Worm (Caenorhabditis elegans) whole organism, L2 larva: Measurements from ENCODE around the gene F26G1.10.

Experiments
- C34F6.9 ChIP-seq: fragments of 150-350 bp; optimal IDR thresholded peaks from 2 replicates; lab custom pipeline; 2014; ENCODE audit warnings: missing biosample characterization, missing genetic modification characterization
- Y55F3AM.14 ChIP-seq: fragments of 200-800 bp; sonication (Bioruptor generic); optimal IDR thresholded peaks from 2 replicates; lab custom pipeline; 2018; ENCODE audit warnings: mild to moderate bottlenecking, missing genetic modification characterization, missing compliant biosample characterization
- alr-1 ChIP-seq: fragments of 150-350 bp; optimal IDR thresholded peaks from 2 replicates; lab custom pipeline; 2014; ENCODE audit warnings: missing biosample characterization, missing genetic modification characterization
- aly-2 ChIP-seq: fragments of 150-350 bp; optimal IDR thresholded peaks from 2 replicates; lab custom pipeline; 2014; ENCODE audit warnings: missing biosample characterization, missing genetic modification characterization
- blmp-1 ChIP-seq: sonication (generic microtip); optimal IDR thresholded peaks from 2 replicates; lab custom pipeline; 2017; ENCODE audit warnings: missing genetic modification characterization, mild to moderate bottlenecking, missing compliant biosample characterization, antibody characterized with exemption, moderate library complexity; ENCODE audit not compliant: insufficient read depth
- ceh-16 ChIP-seq: fragments of 150-350 bp; optimal IDR thresholded peaks from 2 replicates; lab custom pipeline; 2014; ENCODE audit warnings: missing biosample characterization, missing genetic modification characterization
- ceh-82 ChIP-seq: fragments of 150-350 bp; optimal IDR thresholded peaks from 2 replicates; lab custom pipeline; 2014; ENCODE audit warnings: missing biosample characterization, missing genetic modification characterization
- crh-2 ChIP-seq: sonication (generic microtip); optimal IDR thresholded peaks from 2 replicates; lab custom pipeline; 2017; ENCODE audit warnings: missing biosample characterization, missing genetic modification characterization
- egl-27 ChIP-seq: sonication (generic microtip); optimal IDR thresholded peaks from 3 replicates; lab custom pipeline; 2017; ENCODE audit warnings: missing biosample characterization, missing genetic modification reagents, missing genetic modification characterization
- elt-1 ChIP-seq: fragments of 150-350 bp; optimal IDR thresholded peaks from 2 replicates; lab custom pipeline; 2014; ENCODE audit warnings: missing biosample characterization, missing genetic modification characterization
- elt-3 ChIP-seq: sonication (generic microtip); optimal IDR thresholded peaks from 2 replicates; lab custom pipeline; 2017; ENCODE audit warnings: missing biosample characterization, missing genetic modification characterization
- lin-11 ChIP-seq: fragments of 150-350 bp; sonication (generic microtip); optimal IDR thresholded peaks from 2 replicates; lab custom pipeline; 2014; ENCODE audit warnings: missing biosample characterization, missing genetic modification characterization, inconsistent platforms, mixed read lengths
- lin-13 ChIP-seq: fragments of 150-350 bp; optimal IDR thresholded peaks from 2 replicates; lab custom pipeline; 2014; ENCODE audit warnings: missing biosample characterization, missing genetic modification reagents, missing genetic modification characterization
- lin-39 ChIP-seq: fragments of 150-350 bp; optimal IDR thresholded peaks from 2 replicates; lab custom pipeline; 2014; ENCODE audit warnings: missing biosample characterization, missing genetic modification reagents, missing genetic modification characterization
- lsy-2 ChIP-seq, 2 experiments: fragments of 150-350 bp in 1 of 2; sonication (generic microtip) in 1 of 2; optimal IDR thresholded peaks; 2 replicates each; lab custom pipeline; 2014 to 2017; ENCODE audit warnings: missing biosample characterization in 2 of 2, missing genetic modification characterization in 2 of 2
- mab-5 ChIP-seq: fragments of 150-350 bp; optimal IDR thresholded peaks from 2 replicates; lab custom pipeline; 2014; ENCODE audit warnings: missing biosample characterization, missing genetic modification characterization
- mbf-1 ChIP-seq: sonication (generic microtip); optimal IDR thresholded peaks from 2 replicates; lab custom pipeline; 2017; ENCODE audit warnings: missing biosample characterization, missing genetic modification characterization
- mdl-1 ChIP-seq, 2 experiments: fragments of 150-350 bp in 1 of 2; sonication (generic microtip) in 1 of 2; optimal IDR thresholded peaks; 2 replicates each; lab custom pipeline; 2017; ENCODE audit warnings: missing biosample characterization in 2 of 2, missing genetic modification characterization in 2 of 2
- nhr-11 ChIP-seq: fragments of 150-350 bp; optimal IDR thresholded peaks from 2 replicates; lab custom pipeline; 2014; ENCODE audit warnings: missing biosample characterization, missing genetic modification characterization
- nhr-12 ChIP-seq: fragments of 150-350 bp; optimal IDR thresholded peaks from 2 replicates; lab custom pipeline; 2014; ENCODE audit warnings: missing biosample characterization, missing genetic modification characterization
- nhr-129 ChIP-seq: fragments of 150-350 bp; optimal IDR thresholded peaks from 2 replicates; lab custom pipeline; 2014; ENCODE audit warnings: missing biosample characterization, missing genetic modification characterization
- nhr-237 ChIP-seq: fragments of 150-350 bp; optimal IDR thresholded peaks from 2 replicates; lab custom pipeline; 2014; ENCODE audit warnings: missing biosample characterization, missing genetic modification characterization
- nhr-25 ChIP-seq: fragments of 150-350 bp; sonication (generic microtip); optimal IDR thresholded peaks from 3 replicates; lab custom pipeline; 2014; ENCODE audit warnings: missing biosample characterization, missing genetic modification characterization
- nhr-6 ChIP-seq: fragments of 150-350 bp; optimal IDR thresholded peaks from 2 replicates; lab custom pipeline; 2014; ENCODE audit warnings: missing biosample characterization, missing genetic modification characterization
- nhr-77 ChIP-seq: fragments of 150-350 bp; optimal IDR thresholded peaks from 2 replicates; lab custom pipeline; 2014; ENCODE audit warnings: missing biosample characterization, missing genetic modification characterization
- peb-1 ChIP-seq: fragments of 150-350 bp; optimal IDR thresholded peaks from 2 replicates; lab custom pipeline; 2014; ENCODE audit warnings: missing biosample characterization, missing genetic modification characterization
- sem-4 ChIP-seq: fragments of 150-350 bp; optimal IDR thresholded peaks from 2 replicates; lab custom pipeline; 2014; ENCODE audit warnings: missing biosample characterization, missing genetic modification reagents, missing genetic modification characterization
- skn-1 ChIP-seq: sonication (generic microtip); optimal IDR thresholded peaks from 2 replicates; lab custom pipeline; 2017; ENCODE audit warnings: missing biosample characterization, missing genetic modification characterization
- sma-3 ChIP-seq: sonication (generic microtip); optimal IDR thresholded peaks from 2 replicates; lab custom pipeline; 2016; ENCODE audit warnings: missing genetic modification reagents, missing genetic modification characterization, missing compliant biosample characterization
- sma-9 ChIP-seq, 2 experiments: fragments of 150-350 bp in 1 of 2; sonication (generic microtip) in 1 of 2; optimal IDR thresholded peaks; 2 replicates each; lab custom pipeline; 2014 to 2016; ENCODE audit warnings: missing genetic modification characterization in 2 of 2, mild to moderate bottlenecking in 1 of 2, missing biosample characterization in 1 of 2, missing compliant biosample characterization in 1 of 2, missing genetic modification reagents in 1 of 2, moderate library complexity in 1 of 2
- snpc-4 ChIP-seq: fragments of 150-350 bp; optimal IDR thresholded peaks from 2 replicates; lab custom pipeline; 2014; ENCODE audit warnings: missing biosample characterization, missing genetic modification characterization
- unc-39 ChIP-seq: fragments of 150-350 bp; optimal IDR thresholded peaks from 2 replicates; lab custom pipeline; 2014; ENCODE audit warnings: missing biosample characterization, missing genetic modification characterization
- unc-55 ChIP-seq: fragments of 150-350 bp; sonication (generic microtip); optimal IDR thresholded peaks from 3 replicates; lab custom pipeline; 2014; ENCODE audit warnings: missing biosample characterization, missing genetic modification reagents, missing genetic modification characterization
- unc-62 ChIP-seq: fragments of 150-350 bp; optimal IDR thresholded peaks from 2 replicates; lab custom pipeline; 2014; ENCODE audit warnings: missing biosample characterization, missing genetic modification reagents, missing genetic modification characterization
- zag-1 ChIP-seq: fragments of 150-350 bp; optimal IDR thresholded peaks from 2 replicates; lab custom pipeline; 2014; ENCODE audit warnings: missing biosample characterization, missing genetic modification characterization
- ztf-1 ChIP-seq: fragments of 200-800 bp; sonication (Bioruptor generic); conservative IDR thresholded peaks from 2 replicates; pipeline ENCODE4 v1.3.6; 2022; ENCODE audit warnings: missing genetic modification characterization, missing compliant biosample characterization
- ztf-11 ChIP-seq: sonication (generic microtip); optimal IDR thresholded peaks from 2 replicates; lab custom pipeline; 2017; ENCODE audit warnings: missing biosample characterization, missing genetic modification characterization
- ztf-4 ChIP-seq: fragments of 150-350 bp; optimal IDR thresholded peaks from 2 replicates; lab custom pipeline; 2014; ENCODE audit warnings: missing biosample characterization, missing genetic modification characterization

Gene F26G1.10

DNA sequence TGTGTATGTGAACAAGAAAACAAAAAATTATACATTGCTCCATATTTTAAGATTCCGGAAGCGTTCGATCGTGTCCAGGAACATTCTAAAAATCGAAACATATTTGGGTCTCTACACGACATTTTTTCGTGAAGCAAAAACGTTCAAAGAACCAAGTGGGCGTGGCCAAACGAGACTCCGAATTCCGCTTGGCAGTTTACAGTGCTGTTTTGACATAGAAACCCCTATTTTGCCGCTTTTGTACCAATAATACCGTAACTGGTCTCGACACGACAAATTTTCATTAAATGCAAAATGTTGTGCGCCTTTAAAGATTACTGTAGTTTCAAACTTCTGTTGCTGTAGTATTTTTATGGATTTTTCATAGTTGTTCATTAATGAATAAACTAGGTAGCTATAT, 18.5 kb upstream of the F26G1.10 start:
- no peak for TF ChIP-seq nhr-25 (tag; lab: Kevin White, UChicago)
- no peak for TF ChIP-seq unc-62 (GFP tag; lab: Kevin White, UChicago)
- no peak for TF ChIP-seq ztf-11
- no peak for TF ChIP-seq elt-1 (tag; lab: Kevin White, UChicago)
- TF ChIP-seq ceh-82, result no peak
- no peak for TF ChIP-seq alr-1 (tag; lab: Kevin White, UChicago)
- TF ChIP-seq lin-11 (tag; lab: Kevin White, UChicago), result no peak
- TF ChIP-seq, all 48 proteins: peak for 0

DNA sequence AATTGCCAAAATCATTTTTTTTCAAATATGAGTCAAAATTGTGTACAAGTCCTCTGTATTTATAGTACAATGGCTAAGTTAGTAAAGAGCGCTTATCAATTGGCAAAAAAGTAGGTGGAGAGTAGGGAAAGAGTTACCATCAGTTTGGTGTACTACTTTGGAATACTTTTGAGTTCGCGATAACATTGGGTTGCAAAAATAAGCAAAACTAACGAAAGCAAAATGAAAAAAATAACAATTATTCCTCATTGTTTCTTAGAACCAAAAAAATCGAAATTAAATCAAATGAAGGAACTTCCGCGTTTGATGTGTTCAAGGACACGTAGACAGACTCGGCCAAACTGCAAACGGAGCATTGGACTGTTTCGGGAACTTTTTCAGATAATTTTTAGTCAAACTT, 17.4 kb upstream of the F26G1.10 start, which contains the start of gene C27D9.2:
C27D9.2 (minus strand) TSS at position 101 of the 400 bp plus-strand sequence.
- no peak for TF ChIP-seq nhr-25 (tag; lab: Kevin White, UChicago)
- TF ChIP-seq ztf-1 (GFP tag; lab: Robert Waterston, UW), result no peak
- TF ChIP-seq zag-1 (tag; lab: Kevin White, UChicago), result no peak
- no peak for TF ChIP-seq ztf-4 (tag; lab: Kevin White, UChicago)
- TF ChIP-seq lin-13 (GFP tag; lab: Kevin White, UChicago), result no peak
- TF ChIP-seq nhr-12 (tag; lab: Kevin White, UChicago), result no peak
- no peak for TF ChIP-seq sma-9 (GFP tag; optimal IDR thresholded peaks at IDR 0.05; lab: Kevin White, UChicago)
- TF ChIP-seq sma-9 (tag; optimal IDR thresholded peaks at IDR 0.05; lab: Kevin White, UChicago), result no peak
- no peak for TF ChIP-seq peb-1 (tag; lab: Kevin White, UChicago)
- TF ChIP-seq sem-4 (tag; lab: Kevin White, UChicago), result no peak
- no peak for TF ChIP-seq alr-1 (tag; lab: Kevin White, UChicago)

DNA sequence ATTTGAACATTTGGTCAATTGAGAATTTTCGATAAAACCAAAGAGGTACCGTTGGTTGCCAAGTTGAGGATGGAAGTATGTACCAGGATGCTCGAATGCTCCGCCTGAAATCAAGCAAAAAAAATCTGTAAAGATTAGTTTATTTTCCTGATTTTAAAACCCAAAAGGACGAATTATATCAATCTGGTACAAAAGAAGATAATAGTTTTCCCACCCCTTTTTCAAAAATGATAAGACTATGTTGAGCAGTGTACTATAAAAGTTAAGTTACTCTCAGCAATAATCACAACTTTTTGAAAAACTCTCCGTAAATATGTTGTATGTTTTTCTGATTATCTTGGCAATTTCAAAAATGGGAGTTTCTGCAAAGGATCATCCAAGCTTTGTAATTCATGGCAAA, 15.7 kb upstream of the F26G1.10 start, which contains the start of gene F26G1.3:
F26G1.3 (plus strand) TSS at position 301 of the 400 bp plus-strand sequence.
- TF ChIP-seq sma-3 (GFP tag; lab: Kevin White, UChicago), result no peak
- TF ChIP-seq skn-1 (tag; lab: Kevin White, UChicago), result no peak
- no peak for TF ChIP-seq elt-3 (tag; lab: Kevin White, UChicago)
- no peak for TF ChIP-seq unc-55 (GFP tag; lab: Kevin White, UChicago)
- no peak for TF ChIP-seq Y55F3AM.14
- TF ChIP-seq C34F6.9 (tag; lab: Kevin White, UChicago), result no peak
- TF ChIP-seq nhr-129 (tag; lab: Kevin White, UChicago), result no peak
- TF ChIP-seq zag-1 (tag; lab: Kevin White, UChicago), result no peak
- TF ChIP-seq mdl-1 (tag; optimal IDR thresholded peaks at IDR 0.05; lab: Kevin White, UChicago), result no peak
- TF ChIP-seq nhr-11 (tag; lab: Kevin White, UChicago), result no peak
- no peak for TF ChIP-seq nhr-237
- TF ChIP-seq sem-4 (tag; lab: Kevin White, UChicago), result no peak
- TF ChIP-seq snpc-4 (tag; lab: Kevin White, UChicago), result no peak
- TF ChIP-seq blmp-1 (tag; lab: Kevin White, UChicago), result no peak
- no peak for TF ChIP-seq lsy-2 (tag; optimal IDR thresholded peaks at IDR 0.05; lab: Kevin White, UChicago)

DNA sequence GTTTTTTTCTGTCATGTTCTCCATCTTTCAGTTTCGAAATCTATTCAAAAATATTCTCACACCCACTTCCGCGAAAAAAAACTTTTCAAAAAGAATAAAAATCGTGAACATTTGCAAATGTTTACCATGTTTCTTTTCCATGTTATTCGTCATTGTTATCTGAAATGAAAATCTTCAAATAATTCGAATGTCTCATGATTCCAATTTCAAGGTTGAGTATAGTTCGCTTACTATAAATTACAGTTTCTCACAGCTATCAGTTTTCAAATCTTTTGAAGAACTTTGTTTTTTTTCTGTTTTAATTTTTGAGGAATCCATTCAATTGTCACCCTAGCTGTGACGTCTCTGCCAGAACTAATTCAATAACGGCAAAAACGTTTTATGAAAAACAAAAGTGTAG, 14.3 kb upstream of the F26G1.10 start:
- peak; percentile 15 for TF ChIP-seq crh-2 (tag; lab: Kevin White, UChicago)
- no peak for TF ChIP-seq egl-27 (tag; lab: Kevin White, UChicago)
- TF ChIP-seq mbf-1 (tag; lab: Kevin White, UChicago), result no peak
- TF ChIP-seq mab-5, result no peak
- no peak for TF ChIP-seq aly-2 (tag; lab: Kevin White, UChicago)
- no peak for TF ChIP-seq unc-39
- TF ChIP-seq ceh-16 (tag; lab: Kevin White, UChicago), result peak; percentile 54
- TF ChIP-seq lin-39 (tag; lab: Kevin White, UChicago), result no peak
- TF ChIP-seq lin-11 (tag; lab: Kevin White, UChicago), result no peak
- no peak for TF ChIP-seq unc-55 (GFP tag; lab: Kevin White, UChicago)
- TF ChIP-seq ztf-11, result no peak
- no peak for TF ChIP-seq nhr-12 (tag; lab: Kevin White, UChicago)
- TF ChIP-seq nhr-77 (tag; lab: Kevin White, UChicago), result no peak
- no peak for TF ChIP-seq nhr-6 (tag; lab: Kevin White, UChicago)
- no peak for TF ChIP-seq snpc-4 (tag; lab: Kevin White, UChicago)
- no peak for TF ChIP-seq ztf-1 (GFP tag; lab: Robert Waterston, UW)
- TF ChIP-seq alr-1 (tag; lab: Kevin White, UChicago), result no peak
- peak; percentile 79 for TF ChIP-seq nhr-25 (tag; lab: Kevin White, UChicago)
